Worm (Caenorhabditis elegans) whole organism, L3 larva: Measurements from ENCODE around the gene C34C12.1.

ENCODE experiments used
- daf-12 ChIP-seq: fragments of 150-350 bp; optimal IDR thresholded peaks from 2 replicates; lab custom pipeline; 2014; ENCODE audit warnings: missing biosample characterization, missing genetic modification reagents, missing genetic modification characterization
- nhr-11 ChIP-seq: fragments of 150-350 bp; optimal IDR thresholded peaks from 2 replicates; lab custom pipeline; 2014; ENCODE audit warnings: missing biosample characterization, missing genetic modification characterization

- TF ChIP-seq daf-12 (no peak), nhr-11 (tag; lab: Kevin White, UChicago) (no peak)
These were observed 36.7 kb upstream of the C34C12.1 start for ce11 chrIII:3417453-3417852.
